Fruit fly (Drosophila melanogaster) Kc167 (cell line): ENCODE results near the gene CG9636.

Experiments
- insv ChIP-seq: fragments of >200 bp; optimal IDR thresholded peaks from 3 replicates; lab custom pipeline; 2018; ENCODE audit warnings: missing external identifiers
- psq ChIP-seq: fragments of >200 bp; optimal IDR thresholded peaks from 2 replicates; lab custom pipeline; 2017; ENCODE audit warnings: missing external identifiers
- ttk ChIP-seq: sonication (Bioruptor generic); optimal IDR thresholded peaks from 2 replicates; lab custom pipeline; 2017; ENCODE audit warnings: missing external identifiers

- TF ChIP-seq ttk (lab: Kevin White, UChicago): no peak
- no peak for TF ChIP-seq insv
- TF ChIP-seq psq: no peak
Observed at dm6 chr3R:8195049-8195448, 48.5 kb downstream of the CG9636 start.
